Fruit fly (Drosophila melanogaster) whole organism, embryonic: Measurements from ENCODE around the gene ldbr.
A peak's percentile ranks its signal among the peaks of the same experiment; 100 is the strongest.

ENCODE experiments used
- Antp ChIP-seq: fragments of 200-800 bp; sonication (Bioruptor generic); optimal IDR thresholded peaks from 3 replicates; lab custom pipeline; 2016; ENCODE audit warnings: missing biosample characterization, missing genetic modification characterization
- Bteb2 ChIP-seq: fragments of 200-800 bp; sonication (Bioruptor generic); optimal IDR thresholded peaks from 2 replicates; lab custom pipeline; 2016; ENCODE audit warnings: missing biosample characterization, missing genetic modification characterization
- CG10462 ChIP-seq: fragments of 200-800 bp; sonication (Bioruptor generic); optimal IDR thresholded peaks from 2 replicates; lab custom pipeline; 2016; ENCODE audit warnings: missing biosample characterization, missing genetic modification characterization
- CG11456 ChIP-seq: fragments of 200-800 bp; sonication (Bioruptor generic); IDR thresholded peaks from 3 replicates; pipeline ENCODE4 v1.3.6; 2022; ENCODE audit warnings: missing biosample characterization, missing genetic modification characterization
- CG11723 ChIP-seq: fragments of 200-800 bp; sonication (Bioruptor generic); optimal IDR thresholded peaks from 2 replicates; lab custom pipeline; 2017; ENCODE audit warnings: missing biosample characterization, mild to moderate bottlenecking, missing genetic modification characterization
- CG12071 ChIP-seq: fragments of 200-800 bp; sonication (Bioruptor generic); optimal IDR thresholded peaks from 3 replicates; lab custom pipeline; 2018; ENCODE audit warnings: missing biosample characterization, mild to moderate bottlenecking, missing genetic modification characterization
- CG14014 ChIP-seq: fragments of 200-800 bp; sonication (Bioruptor generic); IDR thresholded peaks from 2 replicates; pipeline ENCODE4 v1.3.6; 2022; ENCODE audit warnings: missing biosample characterization, missing genetic modification characterization
- CG14441 ChIP-seq: fragments of 200-800 bp; sonication (Bioruptor generic); IDR thresholded peaks from 2 replicates; pipeline ENCODE4 v1.3.6; 2022; ENCODE audit warnings: missing biosample characterization, missing genetic modification characterization
- CG14965 ChIP-seq: fragments of 200-800 bp; sonication (Bioruptor generic); optimal IDR thresholded peaks from 2 replicates; lab custom pipeline; 2016; ENCODE audit warnings: missing biosample characterization, missing genetic modification characterization, borderline replicate concordance
- CG16815 ChIP-seq: fragments of 200-800 bp; sonication (Bioruptor generic); optimal IDR thresholded peaks from 3 replicates; lab custom pipeline; 2017; ENCODE audit warnings: missing biosample characterization, mild to moderate bottlenecking, missing genetic modification characterization
- CG16863 ChIP-seq: fragments of 200-800 bp; sonication (Bioruptor generic); optimal IDR thresholded peaks from 3 replicates; lab custom pipeline; 2016; ENCODE audit warnings: missing biosample characterization, missing genetic modification characterization
- CG2202 ChIP-seq: fragments of 200-800 bp; sonication (Bioruptor generic); optimal IDR thresholded peaks from 2 replicates; lab custom pipeline; 2018; ENCODE audit warnings: missing biosample characterization, mild to moderate bottlenecking, missing genetic modification characterization
- CG2889 ChIP-seq: fragments of 200-800 bp; sonication (Bioruptor generic); IDR thresholded peaks from 3 replicates; pipeline ENCODE4 v1.3.6; 2022; ENCODE audit warnings: missing biosample characterization, missing genetic modification characterization
- CG31365 ChIP-seq: fragments of 200-800 bp; sonication (Bioruptor generic); optimal IDR thresholded peaks from 2 replicates; lab custom pipeline; 2018; ENCODE audit warnings: missing biosample characterization, mild to moderate bottlenecking, missing genetic modification characterization
- CG34422 ChIP-seq: fragments of 200-800 bp; sonication (Bioruptor generic); IDR thresholded peaks from 3 replicates; pipeline ENCODE4 v1.3.6; 2022; ENCODE audit warnings: missing biosample characterization, missing genetic modification characterization
- CG4360 ChIP-seq: fragments of 200-800 bp; sonication (Bioruptor generic); IDR thresholded peaks from 2 replicates; pipeline ENCODE4 v1.3.6; 2022; ENCODE audit warnings: missing biosample characterization, missing genetic modification characterization
- CG4730 ChIP-seq: fragments of 200-800 bp; sonication (Bioruptor generic); IDR thresholded peaks from 2 replicates; pipeline ENCODE4 v1.3.6; 2022; ENCODE audit warnings: missing biosample characterization, missing genetic modification characterization
- CG4854 ChIP-seq: fragments of 200-800 bp; sonication (Bioruptor generic); optimal IDR thresholded peaks from 2 replicates; lab custom pipeline; 2016; ENCODE audit warnings: missing biosample characterization, missing genetic modification characterization, inconsistent platforms
- CG5180 ChIP-seq: fragments of 200-800 bp; sonication (Bioruptor generic); optimal IDR thresholded peaks from 3 replicates; lab custom pipeline; 2017; ENCODE audit warnings: missing biosample characterization, missing genetic modification characterization, mild to moderate bottlenecking, moderate library complexity, missing genetic modification reagents
- CG7963 ChIP-seq: fragments of 200-800 bp; sonication (Bioruptor generic); IDR thresholded peaks from 3 replicates; pipeline ENCODE4 v1.3.6; 2022; ENCODE audit warnings: missing biosample characterization, missing genetic modification characterization; ENCODE audit not compliant: partially characterized antibody
- CG8359 ChIP-seq: fragments of 200-800 bp; sonication (Bioruptor generic); optimal IDR thresholded peaks from 2 replicates; lab custom pipeline; 2017; ENCODE audit warnings: missing biosample characterization, mild to moderate bottlenecking, missing genetic modification characterization, borderline replicate concordance
- CoRest ChIP-seq: fragments of 200-800 bp; sonication (Bioruptor generic); optimal IDR thresholded peaks from 3 replicates; lab custom pipeline; 2018; ENCODE audit warnings: missing biosample characterization, mild to moderate bottlenecking, missing genetic modification characterization, moderate library complexity
- Dfd ChIP-seq, 2 experiments: fragments of >200 bp; optimal IDR thresholded peaks; 2 replicates each; lab custom pipeline; 2017; ENCODE audit warnings: missing biosample characterization in 2 of 2, missing genetic modification characterization in 2 of 2
- Drgx ChIP-seq: fragments of 200-800 bp; sonication (Bioruptor generic); IDR thresholded peaks from 2 replicates; pipeline ENCODE4 v1.3.6; 2022; ENCODE audit warnings: missing biosample characterization, missing genetic modification characterization
- Elba2 ChIP-seq: fragments of 200-800 bp; sonication (Bioruptor generic); optimal IDR thresholded peaks from 3 replicates; lab custom pipeline; 2016; ENCODE audit warnings: missing biosample characterization, missing genetic modification characterization
- Hey ChIP-seq: fragments of 200-800 bp; sonication (Bioruptor generic); optimal IDR thresholded peaks from 3 replicates; lab custom pipeline; 2018; ENCODE audit warnings: missing biosample characterization, mild to moderate bottlenecking, missing genetic modification characterization
- MESR4 ChIP-seq: fragments of 200-800 bp; sonication (Bioruptor generic); optimal IDR thresholded peaks from 2 replicates; lab custom pipeline; 2018; ENCODE audit warnings: missing biosample characterization, mild to moderate bottlenecking, missing genetic modification characterization, moderate library complexity
- Mes4 ChIP-seq: fragments of 200-800 bp; sonication (Bioruptor generic); optimal IDR thresholded peaks from 2 replicates; lab custom pipeline; 2016; ENCODE audit warnings: missing biosample characterization, missing genetic modification characterization
- NFAT ChIP-seq: fragments of 200-800 bp; sonication (Bioruptor generic); IDR thresholded peaks from 2 replicates; pipeline ENCODE4 v1.3.6; 2022; ENCODE audit warnings: missing biosample characterization, missing genetic modification characterization
- Nf-YB ChIP-seq: fragments of 200-800 bp; sonication (Bioruptor generic); optimal IDR thresholded peaks from 3 replicates; lab custom pipeline; 2019; ENCODE audit warnings: missing biosample characterization, mild to moderate bottlenecking, missing genetic modification characterization, moderate library complexity
- Ravus ChIP-seq: fragments of 200-800 bp; sonication (Bioruptor generic); IDR thresholded peaks from 2 replicates; pipeline ENCODE4 v1.3.6; 2022; ENCODE audit warnings: missing biosample characterization, missing genetic modification characterization
- Scr ChIP-seq: fragments of 200-800 bp; sonication (Bioruptor generic); IDR thresholded peaks from 2 replicates; pipeline ENCODE4 v1.3.6; 2022; ENCODE audit warnings: missing biosample characterization, missing genetic modification characterization; ENCODE audit not compliant: partially characterized antibody
- ac ChIP-seq: fragments of 200-800 bp; sonication (Bioruptor generic); optimal IDR thresholded peaks from 3 replicates; lab custom pipeline; 2017; ENCODE audit warnings: missing biosample characterization, mild to moderate bottlenecking, missing genetic modification characterization
- aop ChIP-seq: fragments of 200-800 bp; sonication (Bioruptor generic); IDR thresholded peaks from 2 replicates; pipeline ENCODE4 v1.3.6; 2022; ENCODE audit warnings: missing biosample characterization, missing genetic modification characterization
- ap ChIP-seq: fragments of 200-800 bp; sonication (Bioruptor generic); IDR thresholded peaks from 2 replicates; pipeline ENCODE4 v1.3.6; 2022; ENCODE audit warnings: missing biosample characterization, missing genetic modification characterization
- ato ChIP-seq: fragments of 200-800 bp; sonication (Bioruptor generic); IDR thresholded peaks from 2 replicates; pipeline ENCODE4 v1.3.6; 2022; ENCODE audit warnings: missing biosample characterization, missing genetic modification characterization; ENCODE audit not compliant: partially characterized antibody
- cas ChIP-seq: fragments of 200-800 bp; sonication (Bioruptor generic); IDR thresholded peaks from 2 replicates; pipeline ENCODE4 v1.3.6; 2022; ENCODE audit warnings: missing biosample characterization, missing genetic modification characterization
- da ChIP-seq: fragments of 200-800 bp; sonication (Bioruptor generic); optimal IDR thresholded peaks from 2 replicates; lab custom pipeline; 2016; ENCODE audit warnings: missing biosample characterization, missing genetic modification characterization
- disco-r ChIP-seq: fragments of 200-800 bp; sonication (Bioruptor generic); optimal IDR thresholded peaks from 2 replicates; lab custom pipeline; 2016; ENCODE audit warnings: missing biosample characterization, missing genetic modification characterization
- fd3F ChIP-seq: fragments of 200-800 bp; sonication (Bioruptor generic); optimal IDR thresholded peaks from 2 replicates; lab custom pipeline; 2018; ENCODE audit warnings: missing biosample characterization, mild to moderate bottlenecking, missing genetic modification characterization, moderate library complexity
- gcm2 ChIP-seq: fragments of 200-800 bp; sonication (Bioruptor generic); optimal IDR thresholded peaks from 2 replicates; lab custom pipeline; 2016; ENCODE audit warnings: missing biosample characterization, missing genetic modification characterization
- hb ChIP-seq: fragments of 200-800 bp; sonication (Bioruptor generic); IDR thresholded peaks from 3 replicates; pipeline ENCODE4 v1.3.6; 2022; ENCODE audit warnings: missing biosample characterization, missing genetic modification characterization; ENCODE audit not compliant: partially characterized antibody
- insv ChIP-seq, 2 experiments: fragments of 200-800 bp; sonication (Bioruptor generic); optimal IDR thresholded peaks; 3 replicates each; lab custom pipeline; 2016 to 2018; ENCODE audit warnings: missing biosample characterization in 2 of 2, missing genetic modification characterization in 2 of 2
- kni ChIP-seq: fragments of 200-800 bp; sonication (Bioruptor generic); optimal IDR thresholded peaks from 3 replicates; lab custom pipeline; 2017; ENCODE audit warnings: mild to moderate bottlenecking, missing biosample characterization, missing genetic modification reagents, missing genetic modification characterization
- maf-S ChIP-seq: fragments of 200-800 bp; sonication (Bioruptor generic); optimal IDR thresholded peaks from 2 replicates; lab custom pipeline; 2016; ENCODE audit warnings: missing biosample characterization, missing genetic modification characterization
- org-1 ChIP-seq: fragments of 200-800 bp; sonication (Bioruptor generic); optimal IDR thresholded peaks from 2 replicates; lab custom pipeline; 2017; ENCODE audit warnings: missing biosample characterization, missing genetic modification characterization
- pita ChIP-seq: fragments of 200-800 bp; sonication (Bioruptor generic); optimal IDR thresholded peaks from 2 replicates; lab custom pipeline; 2017; ENCODE audit warnings: missing biosample characterization, mild to moderate bottlenecking, missing genetic modification characterization
- pros ChIP-seq: fragments of 200-800 bp; sonication (Bioruptor generic); optimal IDR thresholded peaks from 3 replicates; lab custom pipeline; 2019; ENCODE audit warnings: missing biosample characterization, mild to moderate bottlenecking, missing genetic modification characterization, moderate library complexity
- tup ChIP-seq: fragments of 200-800 bp; sonication (Bioruptor generic); optimal IDR thresholded peaks from 2 replicates; lab custom pipeline; 2016; ENCODE audit warnings: missing biosample characterization, mild to moderate bottlenecking, missing genetic modification characterization, moderate library complexity

Gene ldbr

dm6 chr3L:8115864-8116528, 5.6 kb upstream of the ldbr start, which contains the start of the genes Arp3 and msk (continued):
- TF ChIP-seq pita (GFP tag; lab: Kevin White, UChicago) (no peak), NFAT (peak; percentile 79), CoRest (peak; percentile 80), hb (no peak), tup (peak; percentile 78), Antp (GFP tag; lab: Kevin White, UChicago) (peak; percentile 95), CG2889 (GFP tag; lab: Robert Waterston, UW) (peak; percentile 54; the same call in 2 of the 3 replicates), CG34422 (peak; percentile 82; the same call in 2 of the 3 replicates), CG7963 (GFP tag; lab: Robert Waterston, UW) (no peak), CG2202 (tag; lab: Kevin White, UChicago) (peak; percentile 34), CG4730 (0 out of 2 replicates have a peak, but pooled peaks have one; percentile 37), CG14965 (GFP tag; lab: Kevin White, UChicago) (no peak), CG14014 (GFP tag; lab: Robert Waterston, UW) (peak; percentile 25; the same call in 1 of the 2 replicates), ato (GFP tag; lab: Robert Waterston, UW) (no peak), CG10462 (GFP tag; lab: Kevin White, UChicago) (no peak), MESR4 (GFP tag; lab: Kevin White, UChicago) (peak; percentile 69), da (GFP tag; lab: Kevin White, UChicago) (peak; percentile 79), Bteb2 (GFP tag; lab: Kevin White, UChicago) (peak; percentile 89), disco-r (GFP tag; lab: Kevin White, UChicago) (peak; percentile 89), maf-S (GFP tag; lab: Kevin White, UChicago) (peak; percentile 86), CG8359 (GFP tag; lab: Kevin White, UChicago) (no peak), Ravus (GFP tag; lab: Robert Waterston, UW) (no peak; the same call in 1 of the 2 replicates), kni (GFP tag; lab: Kevin White, UChicago) (peak; percentile 75), CG5180 (GFP tag; lab: Kevin White, UChicago) (no peak), CG12071 (GFP tag; lab: Kevin White, UChicago) (no peak), ac (GFP tag; lab: Kevin White, UChicago) (peak; percentile 13), org-1 (GFP tag; lab: Kevin White, UChicago) (peak; percentile 71), Elba2 (GFP tag; lab: Kevin White, UChicago) (peak; percentile 21), CG16815 (GFP tag; lab: Kevin White, UChicago) (peak; percentile 74), Hey (tag; lab: Kevin White, UChicago) (no peak), CG4360 (no peak), CG31365 (tag; lab: Kevin White, UChicago) (peak; percentile 16), Mes4 (GFP tag; lab: Kevin White, UChicago) (peak; percentile 76), CG14441 (GFP tag; lab: Robert Waterston, UW) (peak; percentile 64), cas (GFP tag; lab: Robert Waterston, UW) (peak; percentile 40; the same call in 1 of the 2 replicates), aop (no peak), Scr (GFP tag; lab: Robert Waterston, UW) (peak; percentile 49), CG11723 (GFP tag; lab: Kevin White, UChicago) (peak; percentile 64), fd3F (GFP tag; lab: Kevin White, UChicago) (peak; percentile 35), Nf-YB (peak; percentile 49), ap (GFP tag; lab: Robert Waterston, UW) (peak; percentile 11; the same call in 1 of the 2 replicates), Dfd (GFP tag; optimal IDR thresholded peaks at IDR 0.05; lab: Kevin White, UChicago) (no peak), CG16863 (peak; percentile 85), insv (GFP tag; optimal IDR thresholded peaks at IDR 0.05; lab: Kevin White, UChicago) (peak in 1 of 2 experiments; percentile 57), CG11456 (peak; percentile 83), Drgx (GFP tag; lab: Robert Waterston, UW) (no peak; the same call in 1 of the 2 replicates), CG4854 (GFP tag; lab: Kevin White, UChicago) (peak; percentile 75), pros (GFP tag; lab: Kevin White, UChicago) (no peak), gcm2 (GFP tag; lab: Kevin White, UChicago) (peak; percentile 60)
